Worm (Caenorhabditis elegans): Measurements from ENCODE around the gene C06C3.10.

C06C3.10 gene

ce11 chrII:9403087-9403486 lies 26.0 kb upstream of the C06C3.10 start, which contains the start of gene Y51B9A.6:
Y51B9A.6 (minus strand) TSS chrII:9403187.
- TF ChIP-seq ama-1 (optimal IDR thresholded peaks at IDR 0.05): no peak
- no peak for TF ChIP-seq dmd-4 (tag; optimal IDR thresholded peaks at IDR 0.05)
- TF ChIP-seq nhr-25 (tag; optimal IDR thresholded peaks at IDR 0.05): no peak
- TF ChIP-seq mbf-1 (tag; optimal IDR thresholded peaks at IDR 0.05): no peak
- no peak for TF ChIP-seq nhr-21 (tag; optimal IDR thresholded peaks at IDR 0.05)
- TF ChIP-seq C34F6.9 (tag; optimal IDR thresholded peaks at IDR 0.05): no peak
- no peak for TF ChIP-seq nhr-11 (tag; optimal IDR thresholded peaks at IDR 0.05)
- no peak for TF ChIP-seq elt-3 (tag; optimal IDR thresholded peaks at IDR 0.05)
- no peak for TF ChIP-seq mdl-1 (tag; optimal IDR thresholded peaks at IDR 0.05)
- no peak for TF ChIP-seq ceh-16 (tag; optimal IDR thresholded peaks at IDR 0.05)
- no peak for TF ChIP-seq fos-1 (tag; optimal IDR thresholded peaks at IDR 0.05)
- no peak for TF ChIP-seq nhr-77 (tag; optimal IDR thresholded peaks at IDR 0.05)
- no peak for TF ChIP-seq mab-5 (tag; optimal IDR thresholded peaks at IDR 0.05)
- no peak for TF ChIP-seq lin-11 (tag; optimal IDR thresholded peaks at IDR 0.05)
- TF ChIP-seq ztf-4 (tag; optimal IDR thresholded peaks at IDR 0.05): no peak
- TF ChIP-seq lin-39 (tag; optimal IDR thresholded peaks at IDR 0.05): no peak
- no peak for TF ChIP-seq egl-27 (tag; optimal IDR thresholded peaks at IDR 0.05)

- no peak for TF ChIP-seq elt-3 (tag; optimal IDR thresholded peaks at IDR 0.05)
- TF ChIP-seq sma-9 (GFP tag; optimal IDR thresholded peaks at IDR 0.05): no peak
- TF ChIP-seq sma-9 (tag; optimal IDR thresholded peaks at IDR 0.05): no peak
- no peak for TF ChIP-seq dmd-4 (tag; optimal IDR thresholded peaks at IDR 0.05)
- no peak for TF ChIP-seq skn-1 (tag; optimal IDR thresholded peaks at IDR 0.05)
- TF ChIP-seq nhr-129 (tag; optimal IDR thresholded peaks at IDR 0.05): no peak
- TF ChIP-seq egl-27 (tag; optimal IDR thresholded peaks at IDR 0.05): no peak
- TF ChIP-seq nhr-11 (tag; optimal IDR thresholded peaks at IDR 0.05): no peak
- no peak for TF ChIP-seq nhr-237 (tag; optimal IDR thresholded peaks at IDR 0.05)
- no peak for TF ChIP-seq ceh-16 (tag; optimal IDR thresholded peaks at IDR 0.05)
- no peak for TF ChIP-seq nhr-21 (tag; optimal IDR thresholded peaks at IDR 0.05)
- no peak for TF ChIP-seq aly-2 (tag; optimal IDR thresholded peaks at IDR 0.05)
- no peak for TF ChIP-seq elt-1 (tag; optimal IDR thresholded peaks at IDR 0.05)
- no peak for TF ChIP-seq R02D3.7 (tag; optimal IDR thresholded peaks at IDR 0.05)
- no peak for TF ChIP-seq mab-5 (tag; optimal IDR thresholded peaks at IDR 0.05)
- TF ChIP-seq mbf-1 (tag; optimal IDR thresholded peaks at IDR 0.05): no peak
- no peak for TF ChIP-seq lin-13 (GFP tag; optimal IDR thresholded peaks at IDR 0.05)
- no peak for TF ChIP-seq nhr-23 (tag; optimal IDR thresholded peaks at IDR 0.05)
- TF ChIP-seq nhr-10 (tag; optimal IDR thresholded peaks at IDR 0.05): no peak
- TF ChIP-seq alr-1 (tag; optimal IDR thresholded peaks at IDR 0.05): no peak
Measured at ce11 chrII:9399746-9400145, 22.7 kb upstream of the C06C3.10 start, which contains the start of gene Y51B9A.7. Y51B9A.7 (plus strand) TSS chrII:9400046.

ce11 chrII:9398370-9398901 lies 21.4 kb upstream of the C06C3.10 start, which contains the start of the genes Y51B9A.14 and Y51B9A.8:
Y51B9A.14 (minus strand) TSS chrII:9398470.
Y51B9A.8 (plus strand) TSS chrII:9398851.
- no peak for TF ChIP-seq ztf-11 (tag; optimal IDR thresholded peaks at IDR 0.05)
- no peak for TF ChIP-seq mdl-1 (tag; optimal IDR thresholded peaks at IDR 0.05)
- no peak for TF ChIP-seq F13H6.1 (tag; optimal IDR thresholded peaks at IDR 0.05)
- no peak for TF ChIP-seq blmp-1 (tag; optimal IDR thresholded peaks at IDR 0.05; ENCODE audit: insufficient read depth)
- no peak for TF ChIP-seq Y55F3AM.14 (GFP tag; optimal IDR thresholded peaks at IDR 0.05)
- no peak for TF ChIP-seq dmd-4 (tag; optimal IDR thresholded peaks at IDR 0.05)
- no peak for TF ChIP-seq elt-1 (tag; optimal IDR thresholded peaks at IDR 0.05)
- no peak for TF ChIP-seq nhr-6 (tag; optimal IDR thresholded peaks at IDR 0.05)
- no peak for TF ChIP-seq nhr-237 (tag; optimal IDR thresholded peaks at IDR 0.05)
- TF ChIP-seq skn-1 (tag; optimal IDR thresholded peaks at IDR 0.05): no peak
- TF ChIP-seq lin-11 (tag; optimal IDR thresholded peaks at IDR 0.05): no peak
- no peak for TF ChIP-seq fos-1 (tag; optimal IDR thresholded peaks at IDR 0.05)
- no peak for TF ChIP-seq ztf-4 (tag; optimal IDR thresholded peaks at IDR 0.05)
- TF ChIP-seq peb-1 (tag; optimal IDR thresholded peaks at IDR 0.05): no peak
- no peak for TF ChIP-seq unc-39 (tag; optimal IDR thresholded peaks at IDR 0.05)
- TF ChIP-seq nhr-12 (tag; optimal IDR thresholded peaks at IDR 0.05): no peak
- no peak for TF ChIP-seq lin-39 (tag; optimal IDR thresholded peaks at IDR 0.05)
- TF ChIP-seq R02D3.7 (tag; optimal IDR thresholded peaks at IDR 0.05): no peak

- TF ChIP-seq peb-1 (tag; optimal IDR thresholded peaks at IDR 0.05): no peak
- TF ChIP-seq unc-62 (GFP tag; optimal IDR thresholded peaks at IDR 0.05): no peak
- TF ChIP-seq lsy-2 (tag; optimal IDR thresholded peaks at IDR 0.05): no peak
- no peak for TF ChIP-seq nhr-23 (tag; optimal IDR thresholded peaks at IDR 0.05)
- TF ChIP-seq Y55F3AM.14 (GFP tag; optimal IDR thresholded peaks at IDR 0.05): no peak
- TF ChIP-seq F13H6.1 (tag; optimal IDR thresholded peaks at IDR 0.05): no peak
- TF ChIP-seq nhr-6 (tag; optimal IDR thresholded peaks at IDR 0.05): no peak
- no peak for TF ChIP-seq crh-2 (tag; optimal IDR thresholded peaks at IDR 0.05)
- TF ChIP-seq lin-11 (tag; optimal IDR thresholded peaks at IDR 0.05): no peak
- no peak for TF ChIP-seq nhr-237 (tag; optimal IDR thresholded peaks at IDR 0.05)
- TF ChIP-seq skn-1 (tag; optimal IDR thresholded peaks at IDR 0.05): no peak
- no peak for TF ChIP-seq mdl-1 (tag; optimal IDR thresholded peaks at IDR 0.05)
- TF ChIP-seq nhr-129 (tag; optimal IDR thresholded peaks at IDR 0.05): no peak
Measured at ce11 chrII:9397496-9397895, 20.4 kb upstream of the C06C3.10 start, which contains the start of gene Y51B9A.9. Y51B9A.9 (minus strand) TSS chrII:9397596.
